Worm (Caenorhabditis elegans) whole organism, midembryonic: ENCODE data around the gene clic-1.

Experiments used
- T22C8.4 ChIP-seq: fragments of 200-800 bp; sonication (Bioruptor generic); IDR thresholded peaks from 2 replicates; pipeline ENCODE4 v1.3.6; 2022; ENCODE audit warnings: missing genetic modification characterization, missing compliant biosample characterization
- cog-1 ChIP-seq: sonication (generic microtip); optimal IDR thresholded peaks from 2 replicates; lab custom pipeline; 2016; ENCODE audit warnings: missing genetic modification characterization, missing compliant biosample characterization
- flt-1 ChIP-seq: fragments of 200-800 bp; sonication (Bioruptor generic); IDR thresholded peaks from 2 replicates; pipeline ENCODE4 v1.3.6; 2022; ENCODE audit warnings: missing genetic modification characterization, missing compliant biosample characterization
- klf-2 ChIP-seq: fragments of 200-800 bp; sonication (Bioruptor generic); conservative IDR thresholded peaks from 2 replicates; pipeline ENCODE4 v1.3.6; 2022; ENCODE audit warnings: missing genetic modification reagents, missing genetic modification characterization, missing compliant biosample characterization
- med-1 ChIP-seq: sonication (generic microtip); optimal IDR thresholded peaks from 2 replicates; lab custom pipeline; 2017; ENCODE audit warnings: missing genetic modification characterization, mild to moderate bottlenecking, missing compliant biosample characterization, antibody characterized with exemption, missing genetic modification reagents; ENCODE audit not compliant: insufficient read depth
- ref-1 ChIP-seq: fragments of 200-800 bp; sonication (Bioruptor generic); conservative IDR thresholded peaks from 2 replicates; pipeline ENCODE4 v1.3.6; 2022; ENCODE audit warnings: missing genetic modification reagents, missing genetic modification characterization, missing compliant biosample characterization
- tab-1 ChIP-seq: fragments of 200-800 bp; sonication (Bioruptor generic); IDR thresholded peaks from 2 replicates; pipeline ENCODE4 v1.3.6; 2022; ENCODE audit warnings: missing genetic modification characterization, missing compliant biosample characterization
- ztf-23 ChIP-seq: fragments of 200-800 bp; sonication (Bioruptor generic); IDR thresholded peaks from 2 replicates; pipeline ENCODE4 v1.3.6; 2022; ENCODE audit warnings: missing genetic modification reagents, missing genetic modification characterization, missing compliant biosample characterization
- ztf-29 ChIP-seq: fragments of 200-800 bp; sonication (Bioruptor generic); IDR thresholded peaks from 2 replicates; pipeline ENCODE4 v1.3.6; 2022; ENCODE audit warnings: missing genetic modification reagents, missing genetic modification characterization, missing compliant biosample characterization

Gene clic-1

ce11 chrV:7734909-7735308 is at the start of gene clic-1:
Gene clic-1, minus strand, starts transcription at chrV:7734911.
- TF ChIP-seq ztf-23 (GFP tag; lab: Robert Waterston, UW) (peak; percentile 62), cog-1 (tag; lab: Kevin White, UChicago) (peak; percentile 42), ref-1 (GFP tag; lab: Robert Waterston, UW) (no peak), ztf-29 (GFP tag; lab: Robert Waterston, UW) (no peak), flt-1 (peak; percentile 41; the same call in 1 of the 2 replicates), tab-1 (no peak), klf-2 (GFP tag; lab: Robert Waterston, UW) (no peak), med-1 (GFP tag; lab: Kevin White, UChicago) (no peak)

ce11 chrV:7781511-7781910 is 46.8 kb upstream of the clic-1 start, which contains the start of gene cyp-32A1:
Gene cyp-32A1, plus strand, starts transcription at chrV:7781811.
- TF ChIP-seq klf-2 (GFP tag; lab: Robert Waterston, UW) (no peak), ref-1 (GFP tag; lab: Robert Waterston, UW) (no peak), ztf-29 (GFP tag; lab: Robert Waterston, UW) (no peak), T22C8.4 (GFP tag; lab: Robert Waterston, UW) (no peak), ztf-23 (GFP tag; lab: Robert Waterston, UW) (no peak), tab-1 (no peak), flt-1 (no peak), med-1 (GFP tag; lab: Kevin White, UChicago) (no peak), cog-1 (tag; lab: Kevin White, UChicago) (no peak)

- TF ChIP-seq ref-1 (GFP tag; lab: Robert Waterston, UW), result no peak
- no peak for TF ChIP-seq flt-1
Observed at ce11 chrV:7778999-7779398, 44.3 kb upstream of the clic-1 start.

ce11 chrV:7777098-7777497 is 42.4 kb upstream of the clic-1 start, which contains the start of gene C26F1.3:
Gene C26F1.3, plus strand, starts transcription at chrV:7777300.
- TF ChIP-seq ztf-29 (GFP tag; lab: Robert Waterston, UW) (no peak), ref-1 (GFP tag; lab: Robert Waterston, UW) (no peak), klf-2 (GFP tag; lab: Robert Waterston, UW) (no peak), flt-1 (no peak), med-1 (GFP tag; lab: Kevin White, UChicago) (no peak), cog-1 (tag; lab: Kevin White, UChicago) (no peak), T22C8.4 (GFP tag; lab: Robert Waterston, UW) (no peak)

- TF ChIP-seq flt-1, result no peak
- no peak for TF ChIP-seq med-1 (GFP tag; lab: Kevin White, UChicago)
- no peak for TF ChIP-seq ztf-29 (GFP tag; lab: Robert Waterston, UW)
- TF ChIP-seq cog-1 (tag; lab: Kevin White, UChicago), result peak; percentile 13
- TF ChIP-seq ztf-23 (GFP tag; lab: Robert Waterston, UW), result peak; percentile 59; the same call in 1 of the 2 replicates
- peak; percentile 21; the same call in 1 of the 2 replicates for TF ChIP-seq T22C8.4 (GFP tag; lab: Robert Waterston, UW)
Observed at ce11 chrV:7776029-7776628, 41.4 kb upstream of the clic-1 start, which contains the start of the genes rpl-39 and rps-30. Gene rpl-39, minus strand, starts transcription at chrV:7776079. Gene rps-30, plus strand, starts transcription at chrV:7776578.

- TF ChIP-seq flt-1 (no peak), tab-1 (no peak), ztf-23 (GFP tag; lab: Robert Waterston, UW) (no peak), ztf-29 (GFP tag; lab: Robert Waterston, UW) (no peak), ref-1 (GFP tag; lab: Robert Waterston, UW) (no peak), med-1 (GFP tag; lab: Kevin White, UChicago) (no peak), klf-2 (GFP tag; lab: Robert Waterston, UW) (no peak), cog-1 (tag; lab: Kevin White, UChicago) (no peak), T22C8.4 (GFP tag; lab: Robert Waterston, UW) (no peak)
Observed at ce11 chrV:7775226-7775625, 40.5 kb upstream of the clic-1 start.

- TF ChIP-seq cog-1 (tag; lab: Kevin White, UChicago), result no peak
- no peak for TF ChIP-seq tab-1
- no peak for TF ChIP-seq ztf-23 (GFP tag; lab: Robert Waterston, UW)
- no peak for TF ChIP-seq flt-1
Observed at ce11 chrV:7774143-7774595, 39.5 kb upstream of the clic-1 start, which contains the start of gene grl-10. Gene grl-10, plus strand, starts transcription at chrV:7774545.

- TF ChIP-seq T22C8.4 (GFP tag; lab: Robert Waterston, UW) (no peak), flt-1 (no peak), cog-1 (tag; lab: Kevin White, UChicago) (no peak), klf-2 (GFP tag; lab: Robert Waterston, UW) (no peak), ztf-23 (GFP tag; lab: Robert Waterston, UW) (no peak), ztf-29 (GFP tag; lab: Robert Waterston, UW) (no peak), ref-1 (GFP tag; lab: Robert Waterston, UW) (no peak), med-1 (GFP tag; lab: Kevin White, UChicago) (no peak), tab-1 (no peak)
Observed at ce11 chrV:7773647-7774046, 38.9 kb upstream of the clic-1 start.

- TF ChIP-seq ztf-29 (GFP tag; lab: Robert Waterston, UW), result no peak
- no peak for TF ChIP-seq ztf-23 (GFP tag; lab: Robert Waterston, UW)
- no peak for TF ChIP-seq klf-2 (GFP tag; lab: Robert Waterston, UW)
- TF ChIP-seq ref-1 (GFP tag; lab: Robert Waterston, UW), result no peak
- TF ChIP-seq T22C8.4 (GFP tag; lab: Robert Waterston, UW), result no peak
- no peak for TF ChIP-seq med-1 (GFP tag; lab: Kevin White, UChicago)
- no peak for TF ChIP-seq flt-1
- no peak for TF ChIP-seq cog-1 (tag; lab: Kevin White, UChicago)
- no peak for TF ChIP-seq tab-1
Observed at ce11 chrV:7770961-7771360, 36.2 kb upstream of the clic-1 start, which contains the start of gene frpr-3. Gene frpr-3, plus strand, starts transcription at chrV:7771261.
